Worm (Caenorhabditis elegans) whole organism, early embryonic: ENCODE data around the gene C15B12.1.

ENCODE experiments used
- B0310.2 ChIP-seq: sonication (generic microtip); optimal IDR thresholded peaks from 2 replicates; lab custom pipeline; 2016; ENCODE audit warnings: mild to moderate bottlenecking, missing genetic modification characterization, missing compliant biosample characterization
- F13C5.2 ChIP-seq: sonication (generic microtip); optimal IDR thresholded peaks from 2 replicates; lab custom pipeline; 2017; ENCODE audit warnings: mild to moderate bottlenecking, missing genetic modification characterization, inconsistent platforms, missing compliant biosample characterization
- aly-1 ChIP-seq: sonication (generic microtip); optimal IDR thresholded peaks from 2 replicates; lab custom pipeline; 2016; ENCODE audit warnings: missing genetic modification characterization, missing compliant biosample characterization
- ama-1 ChIP-seq: fragments of 150-350 bp; optimal IDR thresholded peaks from 2 replicates; lab custom pipeline; 2014
- ceh-13 ChIP-seq: fragments of 200-800 bp; sonication (Bioruptor generic); optimal IDR thresholded peaks from 2 replicates; lab custom pipeline; 2018; ENCODE audit warnings: mild to moderate bottlenecking, missing genetic modification characterization, missing compliant biosample characterization
- ceh-36 ChIP-seq: sonication (generic microtip); optimal IDR thresholded peaks from 2 replicates; lab custom pipeline; 2016; ENCODE audit warnings: missing genetic modification characterization, inconsistent platforms, missing compliant biosample characterization
- ets-7 ChIP-seq: sonication (generic microtip); optimal IDR thresholded peaks from 2 replicates; lab custom pipeline; 2016; ENCODE audit warnings: missing genotype, missing genetic modification characterization, missing compliant biosample characterization
- flt-1 ChIP-seq: fragments of 200-800 bp; sonication (Bioruptor generic); IDR thresholded peaks from 2 replicates; pipeline ENCODE4 v1.3.6; 2022; ENCODE audit warnings: missing genetic modification characterization, missing compliant biosample characterization
- hmbx-1 ChIP-seq: sonication (generic microtip); optimal IDR thresholded peaks from 2 replicates; lab custom pipeline; 2016; ENCODE audit warnings: mild to moderate bottlenecking, missing genetic modification characterization, missing compliant biosample characterization
- hmg-4 ChIP-seq: fragments of 200-800 bp; sonication (Bioruptor generic); optimal IDR thresholded peaks from 2 replicates; lab custom pipeline; 2018; ENCODE audit warnings: mild to moderate bottlenecking, missing genetic modification characterization, missing compliant biosample characterization
- hnd-1 ChIP-seq: sonication (generic microtip); optimal IDR thresholded peaks from 2 replicates; lab custom pipeline; 2016; ENCODE audit warnings: missing genetic modification characterization, missing compliant biosample characterization
- pes-1 ChIP-seq: fragments of 200-800 bp; sonication (Bioruptor generic); IDR thresholded peaks from 2 replicates; pipeline ENCODE4 v1.3.6; 2022; ENCODE audit warnings: missing genetic modification reagents, missing genetic modification characterization, missing compliant biosample characterization
- scrt-1 ChIP-seq: fragments of 200-800 bp; sonication (Bioruptor generic); IDR thresholded peaks from 2 replicates; pipeline ENCODE4 v1.3.6; 2022; ENCODE audit warnings: missing genetic modification characterization, missing compliant biosample characterization
- sea-1 ChIP-seq: fragments of 200-800 bp; sonication (Bioruptor generic); conservative IDR thresholded peaks from 2 replicates; pipeline ENCODE4 v1.3.6; 2022; ENCODE audit warnings: missing genetic modification characterization, missing compliant biosample characterization
- tbx-11 ChIP-seq: fragments of 200-800 bp; sonication (Bioruptor generic); IDR thresholded peaks from 2 replicates; pipeline ENCODE4 v1.3.6; 2022; ENCODE audit warnings: missing genetic modification characterization, missing compliant biosample characterization
- tbx-37 ChIP-seq: fragments of 200-800 bp; sonication (Bioruptor generic); conservative IDR thresholded peaks from 2 replicates; pipeline ENCODE4 v1.3.6; 2022; ENCODE audit warnings: missing genetic modification reagents, missing genetic modification characterization, missing compliant biosample characterization
- tra-4 ChIP-seq: sonication (generic microtip); optimal IDR thresholded peaks from 2 replicates; lab custom pipeline; 2017; ENCODE audit warnings: missing genetic modification characterization, missing compliant biosample characterization

Gene C15B12.1

DNA sequence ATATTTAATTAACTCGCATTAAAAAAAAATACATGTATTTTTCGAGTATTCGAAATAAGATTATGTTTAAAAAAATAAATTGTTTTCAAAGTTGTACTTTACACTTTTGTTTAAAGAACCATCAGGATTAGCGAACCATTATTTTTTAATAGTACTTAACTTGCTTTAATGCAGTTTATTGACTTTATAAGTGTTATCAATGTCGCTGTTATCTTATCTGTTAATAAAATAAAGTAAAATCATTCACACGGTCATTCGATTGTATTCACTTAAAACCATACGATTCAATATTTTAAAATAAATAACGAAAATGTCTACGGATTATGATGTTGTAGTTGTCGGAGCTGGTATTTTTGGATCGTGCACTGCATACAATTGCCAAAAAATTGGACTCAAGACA is at the start of gene C15B12.1:
TSS of gene C15B12.1 (plus strand) at position 271 of the 400 bp plus-strand sequence.
- TF ChIP-seq ets-7 (tag; lab: Kevin White, UChicago): no peak
- no peak for TF ChIP-seq ceh-36
- no peak for TF ChIP-seq tbx-37 (GFP tag; lab: Robert Waterston, UW)
- no peak for TF ChIP-seq hnd-1
- no peak for TF ChIP-seq ama-1 (lab: Kevin White, UChicago)
- TF ChIP-seq hmg-4 (GFP tag; lab: Kevin White, UChicago): no peak
- no peak for TF ChIP-seq sea-1 (GFP tag; lab: Robert Waterston, UW)
- no peak for TF ChIP-seq scrt-1 (GFP tag; lab: Robert Waterston, UW)
- TF ChIP-seq tbx-11 (GFP tag; lab: Robert Waterston, UW): no peak
- TF ChIP-seq tra-4 (tag; lab: Kevin White, UChicago): no peak
- no peak for TF ChIP-seq flt-1 (GFP tag; lab: Robert Waterston, UW)
- no peak for TF ChIP-seq B0310.2 (tag; lab: Kevin White, UChicago)
- TF ChIP-seq F13C5.2 (tag; lab: Kevin White, UChicago): no peak
- no peak for TF ChIP-seq ceh-13 (GFP tag; lab: Kevin White, UChicago)
- no peak for TF ChIP-seq hmbx-1 (tag; lab: Kevin White, UChicago)
- no peak for TF ChIP-seq pes-1 (GFP tag; lab: Robert Waterston, UW)
- no peak for TF ChIP-seq aly-1

DNA sequence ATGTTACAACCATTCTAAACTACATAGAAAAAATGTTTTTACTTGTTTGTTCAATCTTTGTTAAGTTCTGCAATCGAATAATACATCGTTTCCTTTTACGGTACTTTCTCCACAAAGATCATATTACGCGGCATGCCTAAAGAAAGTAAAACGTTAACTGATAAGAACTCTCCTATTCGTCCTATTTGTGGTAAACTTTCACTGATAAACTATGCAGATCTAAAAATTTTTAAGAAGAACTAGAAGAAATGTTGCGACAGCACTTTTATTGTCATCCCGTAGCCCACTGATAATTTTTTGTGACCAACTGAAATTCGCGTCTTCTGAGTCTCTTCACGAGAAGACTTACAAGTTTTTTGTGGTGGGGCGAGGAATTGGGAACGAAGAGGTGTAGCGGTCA is 49.5 kb upstream of the C15B12.1 start:
- no peak for TF ChIP-seq aly-1
- TF ChIP-seq pes-1 (GFP tag; lab: Robert Waterston, UW): no peak
- no peak for TF ChIP-seq flt-1 (GFP tag; lab: Robert Waterston, UW)
- no peak for TF ChIP-seq scrt-1 (GFP tag; lab: Robert Waterston, UW)
- no peak for TF ChIP-seq tbx-37 (GFP tag; lab: Robert Waterston, UW)
- no peak for TF ChIP-seq tra-4 (tag; lab: Kevin White, UChicago)
- TF ChIP-seq B0310.2 (tag; lab: Kevin White, UChicago): no peak
- TF ChIP-seq tbx-11 (GFP tag; lab: Robert Waterston, UW): no peak
- no peak for TF ChIP-seq hnd-1

DNA sequence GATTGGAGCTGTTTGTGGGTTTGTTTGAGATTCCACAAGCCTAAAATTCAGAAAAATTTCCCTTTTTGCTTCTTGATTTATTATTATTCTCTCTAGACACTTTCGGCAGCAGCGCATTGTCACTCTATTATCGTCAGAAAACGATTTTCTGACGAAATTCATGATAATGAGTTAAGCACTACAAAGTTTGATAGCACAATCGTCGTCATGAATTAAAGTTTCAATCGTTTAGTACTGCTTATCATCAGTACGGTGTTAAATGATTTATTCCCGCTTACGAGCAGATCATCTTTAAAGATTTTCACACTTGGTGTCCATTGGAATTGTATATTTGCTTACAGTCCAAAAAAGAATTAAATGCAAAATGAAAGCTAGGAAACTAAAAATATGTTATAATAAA is 47.1 kb upstream of the C15B12.1 start:
- TF ChIP-seq hmg-4 (GFP tag; lab: Kevin White, UChicago) (no peak), B0310.2 (tag; lab: Kevin White, UChicago) (no peak), ceh-36 (no peak), ama-1 (lab: Kevin White, UChicago) (no peak), tbx-11 (GFP tag; lab: Robert Waterston, UW) (no peak), sea-1 (GFP tag; lab: Robert Waterston, UW) (no peak), F13C5.2 (tag; lab: Kevin White, UChicago) (no peak), scrt-1 (GFP tag; lab: Robert Waterston, UW) (no peak), aly-1 (no peak), ets-7 (tag; lab: Kevin White, UChicago) (no peak), tbx-37 (GFP tag; lab: Robert Waterston, UW) (no peak), flt-1 (GFP tag; lab: Robert Waterston, UW) (no peak), pes-1 (GFP tag; lab: Robert Waterston, UW) (no peak), hnd-1 (no peak)

DNA sequence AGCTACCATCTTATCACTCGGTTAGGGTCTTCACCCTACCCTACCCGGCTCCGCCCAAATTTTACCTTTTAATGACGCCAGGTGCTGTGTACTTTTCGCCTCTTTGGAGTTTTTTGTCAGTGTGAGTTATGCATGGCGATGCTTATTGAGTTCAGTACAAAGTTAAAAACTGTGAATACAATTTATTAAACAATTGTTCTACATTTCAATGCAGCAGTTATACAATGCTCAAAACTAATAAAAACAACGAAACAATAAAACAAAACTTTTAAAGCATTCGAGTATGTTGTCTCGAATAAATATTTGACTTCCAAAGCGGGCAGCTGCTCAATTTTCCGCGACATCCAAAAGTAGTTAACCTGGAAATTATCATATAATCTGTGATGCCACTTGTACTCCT is 46.1 kb upstream of the C15B12.1 start, which contains the start of gene ctsa-2:
TSS of gene ctsa-2 (minus strand) at position 101 of the 400 bp plus-strand sequence.
- no peak for TF ChIP-seq scrt-1 (GFP tag; lab: Robert Waterston, UW)
- no peak for TF ChIP-seq ceh-36
- no peak for TF ChIP-seq sea-1 (GFP tag; lab: Robert Waterston, UW)
- TF ChIP-seq F13C5.2 (tag; lab: Kevin White, UChicago): no peak
- no peak for TF ChIP-seq ceh-13 (GFP tag; lab: Kevin White, UChicago)
- TF ChIP-seq flt-1 (GFP tag; lab: Robert Waterston, UW): no peak
- TF ChIP-seq aly-1: no peak
- no peak for TF ChIP-seq B0310.2 (tag; lab: Kevin White, UChicago)
- no peak for TF ChIP-seq pes-1 (GFP tag; lab: Robert Waterston, UW)
- TF ChIP-seq ama-1 (lab: Kevin White, UChicago): no peak
- no peak for TF ChIP-seq ets-7 (tag; lab: Kevin White, UChicago)
- no peak for TF ChIP-seq tra-4 (tag; lab: Kevin White, UChicago)

DNA sequence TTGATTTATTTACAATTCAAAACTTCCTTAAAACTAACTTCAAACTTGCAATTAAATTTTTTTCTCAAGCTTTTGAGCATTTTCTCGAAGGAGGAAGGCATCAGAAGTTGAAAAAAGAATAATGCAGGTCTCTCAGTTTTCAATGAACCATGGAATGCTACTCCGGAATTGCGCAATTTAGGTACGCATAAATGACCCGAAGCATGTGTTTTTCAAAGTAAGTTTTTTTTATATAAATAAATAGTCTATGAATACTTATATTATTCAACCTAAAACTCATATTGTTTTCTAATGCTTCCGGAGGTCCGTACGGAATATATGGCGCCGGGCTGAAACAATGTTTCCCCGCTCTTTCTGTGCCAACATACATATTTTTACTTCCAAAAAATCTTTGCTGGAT is 42.9 kb upstream of the C15B12.1 start, which contains the start of gene K10C2.2:
TSS of gene K10C2.2 (minus strand) at position 101 of the 400 bp plus-strand sequence.
- TF ChIP-seq ets-7 (tag; lab: Kevin White, UChicago) (no peak), tbx-11 (GFP tag; lab: Robert Waterston, UW) (no peak), hmg-4 (GFP tag; lab: Kevin White, UChicago) (no peak), sea-1 (GFP tag; lab: Robert Waterston, UW) (no peak), B0310.2 (tag; lab: Kevin White, UChicago) (no peak)

DNA sequence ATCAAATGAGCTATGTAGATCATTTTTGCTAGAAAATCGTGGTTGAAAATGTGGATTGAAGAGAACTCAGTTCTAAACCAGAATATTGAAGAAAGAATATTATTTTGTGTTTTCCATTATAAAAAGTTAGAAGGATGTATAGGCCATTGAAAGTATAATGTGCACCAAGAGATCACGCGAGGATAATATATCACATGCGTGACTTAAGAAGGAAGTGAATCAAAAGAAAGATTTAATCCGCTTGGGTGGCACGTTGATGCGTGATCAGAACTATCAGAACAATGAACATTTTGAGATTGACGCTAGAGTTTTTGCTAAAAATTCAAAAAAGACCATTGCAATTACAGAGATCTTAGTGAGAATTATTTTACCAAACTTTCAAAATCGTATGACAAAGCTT is 40.8 kb upstream of the C15B12.1 start:
- TF ChIP-seq hmg-4 (GFP tag; lab: Kevin White, UChicago) (no peak), hmbx-1 (tag; lab: Kevin White, UChicago) (no peak), ceh-13 (GFP tag; lab: Kevin White, UChicago) (no peak), ets-7 (tag; lab: Kevin White, UChicago) (no peak), tbx-11 (GFP tag; lab: Robert Waterston, UW) (no peak), tra-4 (tag; lab: Kevin White, UChicago) (no peak), flt-1 (GFP tag; lab: Robert Waterston, UW) (no peak)

DNA sequence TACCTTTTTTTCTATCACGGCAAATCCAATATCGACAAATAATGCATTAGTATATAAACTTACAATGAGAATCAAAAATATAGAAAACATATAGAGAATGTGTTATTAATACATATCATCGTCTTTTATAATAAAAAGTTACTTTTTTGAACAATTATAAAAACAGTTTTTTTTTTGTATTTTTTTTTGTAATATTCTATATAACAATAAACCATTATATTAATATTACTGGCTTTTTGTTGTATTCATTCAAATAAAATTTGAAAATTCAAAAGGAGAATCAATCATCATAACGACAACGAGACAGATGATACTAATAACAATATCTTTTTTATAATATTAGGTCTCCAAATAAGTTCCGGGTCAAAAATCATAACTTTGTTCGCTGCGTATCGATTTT is 39.1 kb upstream of the C15B12.1 start, which contains the start of gene K10C2.8:
TSS of gene K10C2.8 (minus strand) at position 101 of the 400 bp plus-strand sequence.
- TF ChIP-seq ets-7 (tag; lab: Kevin White, UChicago): no peak
- TF ChIP-seq hnd-1: no peak
- no peak for TF ChIP-seq B0310.2 (tag; lab: Kevin White, UChicago)

DNA sequence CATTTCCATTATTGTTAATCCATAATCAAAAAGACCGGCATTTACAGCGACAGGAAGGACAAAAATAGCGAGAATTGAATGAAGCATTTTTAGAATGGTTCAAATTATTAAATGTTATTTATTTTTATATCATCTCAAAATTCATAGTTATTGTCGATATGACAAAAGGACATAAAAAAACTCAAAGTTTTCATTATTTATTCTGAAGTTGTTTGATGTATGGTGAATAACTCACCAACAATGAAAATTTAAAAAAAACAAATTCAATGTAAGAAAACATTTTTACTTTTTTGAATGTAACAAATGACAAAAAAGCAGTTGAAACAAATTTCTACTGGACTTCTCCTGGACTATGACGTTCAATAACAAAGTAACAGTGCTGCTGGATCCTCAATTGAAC is 36.1 kb upstream of the C15B12.1 start, which contains the start of gene K10C2.14:
TSS of gene K10C2.14 (minus strand) at position 101 of the 400 bp plus-strand sequence.
- TF ChIP-seq hmbx-1 (tag; lab: Kevin White, UChicago) (no peak), ceh-13 (GFP tag; lab: Kevin White, UChicago) (no peak), ama-1 (lab: Kevin White, UChicago) (no peak), aly-1 (no peak), pes-1 (GFP tag; lab: Robert Waterston, UW) (no peak), hmg-4 (GFP tag; lab: Kevin White, UChicago) (no peak), F13C5.2 (tag; lab: Kevin White, UChicago) (no peak), scrt-1 (GFP tag; lab: Robert Waterston, UW) (no peak), B0310.2 (tag; lab: Kevin White, UChicago) (no peak), tbx-11 (GFP tag; lab: Robert Waterston, UW) (no peak), flt-1 (GFP tag; lab: Robert Waterston, UW) (no peak), tra-4 (tag; lab: Kevin White, UChicago) (no peak), ceh-36 (no peak), tbx-37 (GFP tag; lab: Robert Waterston, UW) (no peak), hnd-1 (no peak), sea-1 (GFP tag; lab: Robert Waterston, UW) (no peak), ets-7 (tag; lab: Kevin White, UChicago) (no peak)
